Comparison of ENCODE assay signal across 1 fruit fly cellular context in the genomic region with DNA sequence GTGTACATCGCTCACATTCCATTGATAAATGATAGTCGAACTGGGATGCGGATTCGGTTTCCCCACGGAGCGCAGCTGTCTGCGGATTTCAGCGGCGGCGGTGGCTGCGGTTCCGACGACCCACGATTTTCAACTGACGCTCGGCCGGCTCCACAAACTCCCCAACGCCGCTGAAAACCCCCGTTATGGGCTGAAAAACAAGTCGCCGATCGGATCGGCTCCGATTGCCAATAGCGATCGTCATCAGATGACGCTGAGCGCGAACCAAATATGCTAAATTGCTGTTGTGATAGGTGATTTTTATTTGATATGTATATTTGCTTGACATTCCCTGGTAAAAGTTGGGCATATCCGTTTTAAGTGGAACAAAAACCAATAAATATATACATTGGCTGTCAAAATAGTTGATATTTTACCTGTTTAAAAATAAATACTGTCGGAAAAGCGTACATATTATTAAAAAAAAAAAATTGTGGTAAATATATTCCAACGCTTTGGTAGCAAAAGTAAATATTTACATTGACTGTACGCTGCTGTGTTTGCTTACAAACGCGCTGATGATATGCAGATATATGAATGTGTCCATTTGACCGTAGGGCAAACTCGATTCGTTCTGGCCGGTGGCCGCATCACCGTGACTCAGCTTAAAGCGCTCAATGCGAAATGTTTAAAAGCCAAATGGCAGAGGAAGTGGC.
TF ChIP-seq lines count a peak whose summit lies in the region.

No protein-coding gene starts in this region.

TF ChIP-seq in whole organism, embryonic, 481 proteins besides CTCF, POLR2A, EP300 and RAD21 (continued from another document and continues in another):
- TF ChIP-seq CG7372 (GFP tag; IDR thresholded peaks at IDR 0.05; lab: Robert Waterston, UW) (peak; percentile 64), twi (tag; optimal IDR thresholded peaks at IDR 0.05; lab: Kevin White, UChicago) (no peak), dan (GFP tag; IDR thresholded peaks at IDR 0.05; lab: Robert Waterston, UW) (no peak), Sry-β (GFP tag; optimal IDR thresholded peaks at IDR 0.05; lab: Kevin White, UChicago) (no peak), pzg (GFP tag; optimal IDR thresholded peaks at IDR 0.05; lab: Kevin White, UChicago) (no peak), sens-2 (GFP tag; IDR thresholded peaks at IDR 0.05; lab: Robert Waterston, UW) (no peak), oc (tag; optimal IDR thresholded peaks at IDR 0.05; lab: Kevin White, UChicago) (no peak), bigmax (GFP tag; optimal IDR thresholded peaks at IDR 0.05; lab: Kevin White, UChicago) (no peak), Hey (tag; optimal IDR thresholded peaks at IDR 0.05; lab: Kevin White, UChicago) (no peak), CG10321 (GFP tag; IDR thresholded peaks at IDR 0.05; lab: Robert Waterston, UW) (no peak), Sox102F (GFP tag; optimal IDR thresholded peaks at IDR 0.05; lab: Kevin White, UChicago) (peak; percentile 63), C15 (GFP tag; IDR thresholded peaks at IDR 0.05; lab: Robert Waterston, UW) (0 out of 3 replicates have a peak, but pooled peaks have one; percentile 31), CG15514 (GFP tag; optimal IDR thresholded peaks at IDR 0.05; lab: Kevin White, UChicago) (peak; percentile 40), CG43689 (GFP tag; IDR thresholded peaks at IDR 0.05; lab: Robert Waterston, UW) (no peak), sr (GFP tag; IDR thresholded peaks at IDR 0.05; lab: Robert Waterston, UW) (no peak), ranshi (GFP tag; IDR thresholded peaks at IDR 0.05; lab: Robert Waterston, UW) (peak; percentile 26; the same call in 1 of the 2 replicates), ems (GFP tag; optimal IDR thresholded peaks at IDR 0.05; lab: Kevin White, UChicago) (peak; percentile 10), bab2 (GFP tag; optimal IDR thresholded peaks at IDR 0.05; lab: Kevin White, UChicago) (peak; percentile 19), Blimp-1 (GFP tag; optimal IDR thresholded peaks at IDR 0.05; lab: Kevin White, UChicago) (peak; percentile 16), ken (GFP tag; IDR thresholded peaks at IDR 0.05; lab: Robert Waterston, UW) (no peak), lab (GFP tag; optimal IDR thresholded peaks at IDR 0.05; lab: Kevin White, UChicago) (peak; percentile 59), onecut (GFP tag; IDR thresholded peaks at IDR 0.05; lab: Robert Waterston, UW) (no peak), Mes4 (GFP tag; optimal IDR thresholded peaks at IDR 0.05; lab: Kevin White, UChicago) (no peak), CG18599 (GFP tag; optimal IDR thresholded peaks at IDR 0.05; lab: Kevin White, UChicago) (peak; percentile 50), CG6854 (GFP tag; optimal IDR thresholded peaks at IDR 0.05; lab: Kevin White, UChicago) (peak; percentile 13), unc-4 (GFP tag; IDR thresholded peaks at IDR 0.05; lab: Robert Waterston, UW; ENCODE audit: partially characterized antibody) (no peak), gfzf (GFP tag; optimal IDR thresholded peaks at IDR 0.05; lab: Kevin White, UChicago) (no peak), tna (GFP tag; IDR thresholded peaks at IDR 0.05; lab: Robert Waterston, UW; ENCODE audit: partially characterized antibody) (no peak), CG8478 (optimal IDR thresholded peaks at IDR 0.05; lab: Kevin White, UChicago) (no peak), MBD-R2 (GFP tag; IDR thresholded peaks at IDR 0.05; lab: Robert Waterston, UW) (peak; percentile 30; the same call in 1 of the 2 replicates), bsh (GFP tag; optimal IDR thresholded peaks at IDR 0.05; lab: Kevin White, UChicago) (no peak), Oaz (GFP tag; IDR thresholded peaks at IDR 0.05; lab: Robert Waterston, UW) (peak; percentile 51; the same call in 1 of the 2 replicates), Dp (GFP tag; optimal IDR thresholded peaks at IDR 0.05; lab: Kevin White, UChicago) (no peak), CG17829 (tag; optimal IDR thresholded peaks at IDR 0.05; lab: Kevin White, UChicago) (no peak), CG10959 (GFP tag; IDR thresholded peaks at IDR 0.05; lab: Robert Waterston, UW) (no peak), ERR (GFP tag; optimal IDR thresholded peaks at IDR 0.05; lab: Kevin White, UChicago) (no peak), CG9437 (GFP tag; optimal IDR thresholded peaks at IDR 0.05; lab: Kevin White, UChicago) (peak; percentile 41), Gsc (GFP tag; IDR thresholded peaks at IDR 0.05; lab: Robert Waterston, UW) (no peak), shn (GFP tag; optimal IDR thresholded peaks at IDR 0.05; lab: Kevin White, UChicago) (peak; percentile 15), CG3995 (GFP tag; optimal IDR thresholded peaks at IDR 0.05; lab: Kevin White, UChicago) (peak; percentile 58), stc (GFP tag; IDR thresholded peaks at IDR 0.05; lab: Robert Waterston, UW) (no peak), CG5180 (GFP tag; optimal IDR thresholded peaks at IDR 0.05; lab: Kevin White, UChicago) (no peak), CG30431 (GFP tag; optimal IDR thresholded peaks at IDR 0.05; lab: Kevin White, UChicago) (peak; percentile 1), crc (GFP tag; optimal IDR thresholded peaks at IDR 0.05; lab: Kevin White, UChicago) (peak; percentile 5), Ets65A (GFP tag; lab: Kevin White, UChicago) (peak; percentile 97), CG9932 (GFP tag; IDR thresholded peaks at IDR 0.05; lab: Robert Waterston, UW) (peak; percentile 85), ash1 (GFP tag; optimal IDR thresholded peaks at IDR 0.05; lab: Kevin White, UChicago) (no peak), ac (GFP tag; optimal IDR thresholded peaks at IDR 0.05; lab: Kevin White, UChicago) (no peak), HHEX (GFP tag; optimal IDR thresholded peaks at IDR 0.05; lab: Kevin White, UChicago) (peak; percentile 71), CG15601 (tag; optimal IDR thresholded peaks at IDR 0.05; lab: Kevin White, UChicago) (no peak), klu (GFP tag; IDR thresholded peaks at IDR 0.05; lab: Robert Waterston, UW) (peak; percentile 54; the same call in 1 of the 2 replicates), CoRest (tag; optimal IDR thresholded peaks at IDR 0.05; lab: Kevin White, UChicago) (peak; percentile 80), mirr (GFP tag; optimal IDR thresholded peaks at IDR 0.05; lab: Kevin White, UChicago) (no peak), pum (GFP tag; optimal IDR thresholded peaks at IDR 0.05; lab: Kevin White, UChicago) (peak; percentile 29), hkb (optimal IDR thresholded peaks at IDR 0.05; lab: Kevin White, UChicago) (no peak), hkb (GFP tag; IDR thresholded peaks at IDR 0.05; lab: Robert Waterston, UW) (peak; percentile 40; the same call in 1 of the 2 replicates), wdn (GFP tag; IDR thresholded peaks at IDR 0.05; lab: Robert Waterston, UW) (peak; percentile 47), CG11456 (GFP tag; IDR thresholded peaks at IDR 0.05; lab: Robert Waterston, UW) (0 out of 3 replicates have a peak, but pooled peaks have one; percentile 61), CG8944 (GFP tag; optimal IDR thresholded peaks at IDR 0.05; lab: Kevin White, UChicago) (peak; percentile 2), gsb (GFP tag; IDR thresholded peaks at IDR 0.05; lab: Robert Waterston, UW) (peak; percentile 38; the same call in 1 of the 2 replicates), sima (GFP tag; optimal IDR thresholded peaks at IDR 0.05; lab: Kevin White, UChicago) (peak; percentile 19), H2.0 (GFP tag; IDR thresholded peaks at IDR 0.05; lab: Robert Waterston, UW) (0 out of 2 replicates have a peak, but pooled peaks have one; percentile 31), Xrp1 (GFP tag; IDR thresholded peaks at IDR 0.05; lab: Robert Waterston, UW) (0 out of 2 replicates have a peak, but pooled peaks have one; percentile 27), Antp (GFP tag; optimal IDR thresholded peaks at IDR 0.05; lab: Kevin White, UChicago) (peak; percentile 11), Fer2 (tag; optimal IDR thresholded peaks at IDR 0.05; lab: Kevin White, UChicago) (no peak), CG15269 (tag; optimal IDR thresholded peaks at IDR 0.05; lab: Kevin White, UChicago) (peak; percentile 73), al (GFP tag; IDR thresholded peaks at IDR 0.05; lab: Robert Waterston, UW) (peak; percentile 84), CG32772 (GFP tag; IDR thresholded peaks at IDR 0.05; lab: Robert Waterston, UW) (no peak), corto (GFP tag; optimal IDR thresholded peaks at IDR 0.05; lab: Kevin White, UChicago) (peak; percentile 13), tap (tag; optimal IDR thresholded peaks at IDR 0.05; lab: Kevin White, UChicago) (no peak), CG7928 (GFP tag; optimal IDR thresholded peaks at IDR 0.05; lab: Kevin White, UChicago) (peak; percentile 5), Tbp (GFP tag; optimal IDR thresholded peaks at IDR 0.05; lab: Kevin White, UChicago) (no peak), zfh2 (GFP tag; optimal IDR thresholded peaks at IDR 0.05; lab: Kevin White, UChicago) (peak; percentile 86), Hand (GFP tag; optimal IDR thresholded peaks at IDR 0.05; lab: Kevin White, UChicago) (no peak), pb (GFP tag; optimal IDR thresholded peaks at IDR 0.05; lab: Kevin White, UChicago) (peak; percentile 5), dati (GFP tag; IDR thresholded peaks at IDR 0.05; lab: Robert Waterston, UW) (no peak), CG4854 (GFP tag; optimal IDR thresholded peaks at IDR 0.05; lab: Kevin White, UChicago) (peak; percentile 30), NFAT (GFP tag; IDR thresholded peaks at IDR 0.05; lab: Robert Waterston, UW) (peak; percentile 39; the same call in 1 of the 2 replicates), Nf-YC (tag; optimal IDR thresholded peaks at IDR 0.05; lab: Kevin White, UChicago) (peak; percentile 8), CG16813 (GFP tag; IDR thresholded peaks at IDR 0.05; lab: Robert Waterston, UW; ENCODE audit: partially characterized antibody) (no peak), BEAF-32 (GFP tag; optimal IDR thresholded peaks at IDR 0.05; lab: Kevin White, UChicago) (no peak), CG8765 (GFP tag; IDR thresholded peaks at IDR 0.05; lab: Robert Waterston, UW) (no peak), CG11247 (GFP tag; IDR thresholded peaks at IDR 0.05; lab: Robert Waterston, UW) (peak; percentile 50; the same call in 1 of the 2 replicates), nmo (GFP tag; optimal IDR thresholded peaks at IDR 0.05; lab: Kevin White, UChicago) (peak; percentile 35), CG6175 (GFP tag; IDR thresholded peaks at IDR 0.05; lab: Robert Waterston, UW) (no peak), sens (GFP tag; lab: Kevin White, UChicago) (peak; percentile 68), PHDP (tag; optimal IDR thresholded peaks at IDR 0.05; lab: Kevin White, UChicago) (peak; percentile 63), CG13624 (GFP tag; optimal IDR thresholded peaks at IDR 0.05; lab: Kevin White, UChicago) (peak; percentile 59), CG10565 (GFP tag; optimal IDR thresholded peaks at IDR 0.05; lab: Kevin White, UChicago) (no peak), CG10209 (GFP tag; optimal IDR thresholded peaks at IDR 0.05; lab: Kevin White, UChicago) (peak; percentile 64), CG3281 (GFP tag; optimal IDR thresholded peaks at IDR 0.05; lab: Kevin White, UChicago) (peak; percentile 74), CG10274 (GFP tag; optimal IDR thresholded peaks at IDR 0.05; lab: Kevin White, UChicago) (peak; percentile 97), CG10462 (GFP tag; optimal IDR thresholded peaks at IDR 0.05; lab: Kevin White, UChicago) (peak; percentile 6), slbo (GFP tag; IDR thresholded peaks at IDR 0.05; lab: Robert Waterston, UW) (peak; percentile 74), B-H2 (GFP tag; optimal IDR thresholded peaks at IDR 0.05; lab: Kevin White, UChicago) (no peak), CG4820 (GFP tag; optimal IDR thresholded peaks at IDR 0.05; lab: Kevin White, UChicago) (peak; percentile 0), CG30403 (GFP tag; optimal IDR thresholded peaks at IDR 0.05; lab: Kevin White, UChicago) (peak; percentile 76), lmd (GFP tag; IDR thresholded peaks at IDR 0.05; lab: Robert Waterston, UW) (peak; percentile 75), nerfin-1 (tag; optimal IDR thresholded peaks at IDR 0.05; lab: Kevin White, UChicago) (no peak), CG13296 (GFP tag; optimal IDR thresholded peaks at IDR 0.05; lab: Kevin White, UChicago) (peak; percentile 39), wek (GFP tag; optimal IDR thresholded peaks at IDR 0.05; lab: Kevin White, UChicago) (no peak), CG7786 (GFP tag; optimal IDR thresholded peaks at IDR 0.05; lab: Kevin White, UChicago) (peak; percentile 49), h (optimal IDR thresholded peaks at IDR 0.05; lab: Kevin White, UChicago) (no peak), CG33213 (GFP tag; optimal IDR thresholded peaks at IDR 0.05; lab: Kevin White, UChicago) (no peak), CG42726 (GFP tag; IDR thresholded peaks at IDR 0.05; lab: Robert Waterston, UW; ENCODE audit: partially characterized antibody) (no peak), CG18619 (GFP tag; optimal IDR thresholded peaks at IDR 0.05; lab: Kevin White, UChicago) (peak; percentile 68), Adf1 (GFP tag; IDR thresholded peaks at IDR 0.05; lab: Robert Waterston, UW) (0 out of 2 replicates have a peak, but pooled peaks have one; percentile 25), ci (GFP tag; IDR thresholded peaks at IDR 0.05; lab: Robert Waterston, UW) (no peak), fd102C (GFP tag; optimal IDR thresholded peaks at IDR 0.05; lab: Kevin White, UChicago) (no peak), esg (GFP tag; conservative IDR thresholded peaks at IDR 0.05; lab: Robert Waterston, UW) (peak; percentile 52), Usf (GFP tag; optimal IDR thresholded peaks at IDR 0.05; lab: Kevin White, UChicago) (peak; percentile 74), CG3163 (GFP tag; optimal IDR thresholded peaks at IDR 0.05; lab: Kevin White, UChicago) (peak; percentile 0), pnt (GFP tag; optimal IDR thresholded peaks at IDR 0.05; lab: Kevin White, UChicago) (no peak), Xbp1 (GFP tag; optimal IDR thresholded peaks at IDR 0.05; lab: Kevin White, UChicago) (peak; percentile 49), grn (GFP tag; optimal IDR thresholded peaks at IDR 0.05; lab: Kevin White, UChicago) (no peak), fd96Cb (tag; optimal IDR thresholded peaks at IDR 0.05; lab: Kevin White, UChicago) (peak; percentile 42), CG9817 (tag; optimal IDR thresholded peaks at IDR 0.05; lab: Kevin White, UChicago) (peak; percentile 79), CG5245 (GFP tag; optimal IDR thresholded peaks at IDR 0.05; lab: Kevin White, UChicago) (no peak), nom (GFP tag; optimal IDR thresholded peaks at IDR 0.05; lab: Kevin White, UChicago) (no peak), crp (GFP tag; optimal IDR thresholded peaks at IDR 0.05; lab: Kevin White, UChicago) (peak in 1 of 2 experiments; percentile 4), kah (GFP tag; optimal IDR thresholded peaks at IDR 0.05; lab: Kevin White, UChicago) (no peak), zen2 (GFP tag; IDR thresholded peaks at IDR 0.05; lab: Robert Waterston, UW; ENCODE audit: partially characterized antibody) (no peak), Pdp1 (GFP tag; optimal IDR thresholded peaks at IDR 0.05; lab: Kevin White, UChicago) (peak; percentile 24 to 38), chn (GFP tag; optimal IDR thresholded peaks at IDR 0.05; lab: Kevin White, UChicago) (no peak)
